Fruit fly (Drosophila melanogaster): ENCODE data around the gene CG7706.

dm6 chr3R:18721368-18721767 lies 43.8 kb downstream of the CG7706 start:
- no peak for TF ChIP-seq Hmr (GFP tag; optimal IDR thresholded peaks at IDR 0.05)
- TF ChIP-seq CG11504 (tag; optimal IDR thresholded peaks at IDR 0.05) = no peak
- TF ChIP-seq ems (GFP tag; optimal IDR thresholded peaks at IDR 0.05) = no peak
- TF ChIP-seq Fer1 (GFP tag; optimal IDR thresholded peaks at IDR 0.05) = no peak
- TF ChIP-seq CG12219 (GFP tag; optimal IDR thresholded peaks at IDR 0.05) = no peak
- TF ChIP-seq CG6175 (GFP tag; IDR thresholded peaks at IDR 0.05) = no peak
- TF ChIP-seq HLH54F (GFP tag; optimal IDR thresholded peaks at IDR 0.05) = no peak
- no peak for TF ChIP-seq Lpt (GFP tag; optimal IDR thresholded peaks at IDR 0.05)
